Fruit fly (Drosophila melanogaster) whole organism: ENCODE measurements around the gene Gpb5.

ENCODE experiments used
- CG8478 ChIP-seq: fragments of >200 bp; optimal IDR thresholded peaks from 2 replicates; lab custom pipeline; 2018; ENCODE audit warnings: inconsistent platforms
- Dll ChIP-seq: fragments of >200 bp; optimal IDR thresholded peaks from 2 replicates; lab custom pipeline; 2017
- EcR ChIP-seq, 2 experiments: fragments of >200 bp; optimal IDR thresholded peaks; 2 replicates each; lab custom pipeline; 2017; ENCODE audit warnings: missing biosample characterization in 2 of 2, missing genetic modification characterization in 2 of 2, missing genetic modification reagents in 2 of 2
- pan ChIP-seq: fragments of >200 bp; optimal IDR thresholded peaks from 2 replicates; lab custom pipeline; 2017
- psq ChIP-seq: fragments of >200 bp; optimal IDR thresholded peaks from 2 replicates; lab custom pipeline; 2017
- usp ChIP-seq: fragments of >200 bp; optimal IDR thresholded peaks from 2 replicates; lab custom pipeline; 2017; ENCODE audit warnings: missing biosample characterization, missing genetic modification characterization, mixed read lengths

The Gpb5 gene

DNA sequence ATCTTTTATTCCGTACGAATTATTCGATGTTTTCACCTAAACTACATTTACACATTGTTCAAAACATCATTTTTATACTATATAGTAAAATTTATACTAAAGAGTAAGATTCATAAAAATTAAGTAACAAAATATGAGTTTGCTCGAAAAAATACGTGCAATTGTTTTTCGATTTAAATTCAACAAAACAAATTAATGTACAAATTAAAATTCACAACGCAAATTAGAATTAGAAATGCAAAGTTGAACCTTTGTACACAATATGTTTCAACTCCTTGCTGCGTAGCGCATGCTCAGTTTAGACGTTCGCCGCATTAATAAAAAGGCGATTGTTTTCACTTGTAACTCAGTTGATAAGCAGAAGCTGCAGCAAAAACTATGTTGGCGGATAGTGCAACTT, at the start of gene Gpb5:
Gpb5 (plus strand) TSS at position 301 of the 400 bp plus-strand sequence.
- TF ChIP-seq psq (no peak), usp (GFP tag; lab: Kevin White, UChicago) (no peak), pan (lab: Kevin White, UChicago) (no peak), CG8478 (lab: Kevin White, UChicago) (no peak), EcR (GFP tag; optimal IDR thresholded peaks at IDR 0.05; lab: Kevin White, UChicago) (no peak), Dll (lab: Kevin White, UChicago) (no peak)

dm6 chr2L:23313435-23314067, 2.1 kb downstream of the Gpb5 start, which contains the start of gene Tim23:
Gene Tim23 (minus strand): TSS chr2L:23313578.
- no peak for TF ChIP-seq Dll (lab: Kevin White, UChicago)
- no peak for TF ChIP-seq pan (lab: Kevin White, UChicago)
- no peak for TF ChIP-seq psq
- no peak for TF ChIP-seq CG8478 (lab: Kevin White, UChicago)
- no peak for TF ChIP-seq usp (GFP tag; lab: Kevin White, UChicago)
- TF ChIP-seq EcR (GFP tag; optimal IDR thresholded peaks at IDR 0.05; lab: Kevin White, UChicago) = no peak

- TF ChIP-seq psq (no peak), usp (GFP tag; lab: Kevin White, UChicago) (no peak), CG8478 (lab: Kevin White, UChicago) (no peak), pan (lab: Kevin White, UChicago) (no peak), EcR (GFP tag; optimal IDR thresholded peaks at IDR 0.05; lab: Kevin White, UChicago) (no peak), Dll (lab: Kevin White, UChicago) (no peak)
Measured at dm6 chr2L:23315029-23315428, 3.5 kb downstream of the Gpb5 start.

dm6 chr2L:23332239-23332810, 20.8 kb downstream of the Gpb5 start:
- TF ChIP-seq CG8478 (lab: Kevin White, UChicago) (no peak), psq (no peak), usp (GFP tag; lab: Kevin White, UChicago) (no peak), Dll (lab: Kevin White, UChicago) (no peak), pan (lab: Kevin White, UChicago) (no peak), EcR (GFP tag; optimal IDR thresholded peaks at IDR 0.05; lab: Kevin White, UChicago) (no peak)
